Worm (Caenorhabditis elegans) whole organism, late embryonic: ENCODE measurements around the gene F55F10.3.
A peak's percentile ranks its signal among the peaks of the same experiment; 100 is the strongest.

ENCODE experiments used
- C08G9.2 ChIP-seq: sonication (generic microtip); optimal IDR thresholded peaks from 2 replicates; lab custom pipeline; 2016; ENCODE audit warnings: mild to moderate bottlenecking, missing genetic modification characterization, moderate library complexity, missing compliant biosample characterization
- F13H6.1 ChIP-seq: sonication (generic microtip); optimal IDR thresholded peaks from 2 replicates; lab custom pipeline; 2016; ENCODE audit warnings: missing genetic modification characterization, missing compliant biosample characterization
- K02D7.2 ChIP-seq: sonication (generic microtip); optimal IDR thresholded peaks from 2 replicates; lab custom pipeline; 2017; ENCODE audit warnings: mild to moderate bottlenecking, missing genetic modification characterization, missing compliant biosample characterization
- T23F11.4 ChIP-seq: fragments of 200-800 bp; sonication (Bioruptor generic); optimal IDR thresholded peaks from 2 replicates; lab custom pipeline; 2018; ENCODE audit warnings: mild to moderate bottlenecking, missing genetic modification characterization, missing compliant biosample characterization
- ahr-1 ChIP-seq: sonication (generic microtip); optimal IDR thresholded peaks from 2 replicates; lab custom pipeline; 2016; ENCODE audit warnings: missing genetic modification characterization, missing compliant biosample characterization
- ama-1 ChIP-seq: fragments of 150-350 bp; optimal IDR thresholded peaks from 2 replicates; lab custom pipeline; 2014
- ceh-14 ChIP-seq: sonication (generic microtip); optimal IDR thresholded peaks from 2 replicates; lab custom pipeline; 2016; ENCODE audit warnings: missing genotype, missing genetic modification characterization, missing compliant biosample characterization
- ceh-19 ChIP-seq: fragments of 200-800 bp; sonication (Bioruptor generic); optimal IDR thresholded peaks from 2 replicates; lab custom pipeline; 2018; ENCODE audit warnings: mild to moderate bottlenecking, missing genetic modification characterization, missing compliant biosample characterization
- ceh-2 ChIP-seq: sonication (generic microtip); optimal IDR thresholded peaks from 2 replicates; lab custom pipeline; 2016; ENCODE audit warnings: missing genotype, missing genetic modification characterization, missing compliant biosample characterization
- ceh-22 ChIP-seq: sonication (generic microtip); optimal IDR thresholded peaks from 2 replicates; lab custom pipeline; 2017; ENCODE audit warnings: missing biosample characterization, missing genetic modification characterization
- ceh-24 ChIP-seq: sonication (generic microtip); optimal IDR thresholded peaks from 2 replicates; lab custom pipeline; 2016; ENCODE audit warnings: mild to moderate bottlenecking, missing genetic modification characterization, missing compliant biosample characterization
- ceh-31 ChIP-seq: sonication (generic microtip); optimal IDR thresholded peaks from 2 replicates; lab custom pipeline; 2016; ENCODE audit warnings: missing genetic modification characterization, missing compliant biosample characterization
- ceh-34 ChIP-seq: sonication (generic microtip); optimal IDR thresholded peaks from 2 replicates; lab custom pipeline; 2016; ENCODE audit warnings: mild to moderate bottlenecking, missing genetic modification characterization, missing compliant biosample characterization
- ceh-48 ChIP-seq: sonication (generic microtip); optimal IDR thresholded peaks from 2 replicates; lab custom pipeline; 2016; ENCODE audit warnings: missing genetic modification characterization, inconsistent platforms, missing compliant biosample characterization
- ceh-9 ChIP-seq: sonication (generic microtip); optimal IDR thresholded peaks from 2 replicates; lab custom pipeline; 2016; ENCODE audit warnings: mild to moderate bottlenecking, missing genetic modification characterization, inconsistent platforms, missing compliant biosample characterization
- che-1 ChIP-seq: sonication (generic microtip); optimal IDR thresholded peaks from 2 replicates; lab custom pipeline; 2016; ENCODE audit warnings: mild to moderate bottlenecking, missing genetic modification characterization, missing compliant biosample characterization
- dmd-4 ChIP-seq: sonication (generic microtip); optimal IDR thresholded peaks from 2 replicates; lab custom pipeline; 2016; ENCODE audit warnings: borderline replicate concordance, missing genetic modification characterization, missing compliant biosample characterization
- dve-1 ChIP-seq: sonication (generic microtip); optimal IDR thresholded peaks from 2 replicates; lab custom pipeline; 2017; ENCODE audit warnings: antibody characterized with exemption, mild to moderate bottlenecking, missing genetic modification characterization, missing compliant biosample characterization
- elt-4 ChIP-seq: sonication (generic microtip); optimal IDR thresholded peaks from 2 replicates; lab custom pipeline; 2016; ENCODE audit warnings: missing genetic modification characterization, missing compliant biosample characterization
- fax-1 ChIP-seq: sonication (generic microtip); optimal IDR thresholded peaks from 2 replicates; lab custom pipeline; 2016; ENCODE audit warnings: missing genotype, missing genetic modification characterization, missing compliant biosample characterization
- gmeb-2 ChIP-seq: sonication (generic microtip); optimal IDR thresholded peaks from 2 replicates; lab custom pipeline; 2016; ENCODE audit warnings: missing genetic modification characterization, inconsistent platforms, missing compliant biosample characterization
- hlh-15 ChIP-seq: sonication (generic microtip); optimal IDR thresholded peaks from 2 replicates; lab custom pipeline; 2016; ENCODE audit warnings: missing genetic modification characterization, missing compliant biosample characterization
- hlh-30 ChIP-seq: sonication (generic microtip); optimal IDR thresholded peaks from 2 replicates; lab custom pipeline; 2017; ENCODE audit warnings: antibody characterized with exemption, missing genetic modification characterization, missing compliant biosample characterization; ENCODE audit not compliant: insufficient read depth
- hlh-6 ChIP-seq: sonication (generic microtip); optimal IDR thresholded peaks from 2 replicates; lab custom pipeline; 2016; ENCODE audit warnings: missing genotype, missing genetic modification characterization, missing compliant biosample characterization
- hlh-8 ChIP-seq: sonication (generic microtip); optimal IDR thresholded peaks from 2 replicates; lab custom pipeline; 2016; ENCODE audit warnings: missing genotype, missing genetic modification characterization, missing compliant biosample characterization
- mec-3 ChIP-seq: sonication (generic microtip); optimal IDR thresholded peaks from 2 replicates; lab custom pipeline; 2016; ENCODE audit warnings: borderline replicate concordance, missing genetic modification characterization, missing compliant biosample characterization
- nhr-11 ChIP-seq: fragments of 150-350 bp; optimal IDR thresholded peaks from 2 replicates; lab custom pipeline; 2014; ENCODE audit warnings: missing biosample characterization, missing genetic modification characterization
- npax-4 ChIP-seq: sonication (generic microtip); optimal IDR thresholded peaks from 2 replicates; lab custom pipeline; 2016; ENCODE audit warnings: missing genetic modification characterization, missing compliant biosample characterization
- odd-2 ChIP-seq: sonication (generic microtip); optimal IDR thresholded peaks from 2 replicates; lab custom pipeline; 2017; ENCODE audit warnings: antibody characterized with exemption, mild to moderate bottlenecking, missing genetic modification characterization, missing compliant biosample characterization
- pha-2 ChIP-seq: sonication (generic microtip); optimal IDR thresholded peaks from 2 replicates; lab custom pipeline; 2017; ENCODE audit warnings: mild to moderate bottlenecking, missing genetic modification characterization, missing compliant biosample characterization
- ref-2 ChIP-seq: sonication (generic microtip); optimal IDR thresholded peaks from 2 replicates; lab custom pipeline; 2016; ENCODE audit warnings: missing genetic modification characterization, missing compliant biosample characterization
- rnt-1 ChIP-seq: sonication (generic microtip); optimal IDR thresholded peaks from 2 replicates; lab custom pipeline; 2016; ENCODE audit warnings: missing genetic modification characterization, missing compliant biosample characterization
- sox-4 ChIP-seq: sonication (generic microtip); optimal IDR thresholded peaks from 2 replicates; lab custom pipeline; 2017; ENCODE audit warnings: mild to moderate bottlenecking, missing genetic modification characterization, inconsistent platforms, missing compliant biosample characterization
- syd-9 ChIP-seq: sonication (generic microtip); optimal IDR thresholded peaks from 2 replicates; lab custom pipeline; 2016; ENCODE audit warnings: mild to moderate bottlenecking, missing genetic modification characterization, moderate library complexity, missing compliant biosample characterization
- tbx-2 ChIP-seq: sonication (generic microtip); optimal IDR thresholded peaks from 2 replicates; lab custom pipeline; 2016; ENCODE audit warnings: missing genetic modification characterization, missing compliant biosample characterization
- tbx-7 ChIP-seq: sonication (generic microtip); optimal IDR thresholded peaks from 2 replicates; lab custom pipeline; 2016; ENCODE audit warnings: missing genotype, missing genetic modification characterization, missing compliant biosample characterization
- unc-3 ChIP-seq, 2 experiments: fragments of 200-800 bp in 1 of 2; sonication (Bioruptor generic) in 1 of 2; sonication (generic microtip) in 1 of 2; conservative IDR thresholded peaks in 1 of 2; optimal IDR thresholded peaks in 1 of 2; 2 replicates each; pipeline versions ENCODE4 v1.3.6 to Lab custom; 2016 to 2022; ENCODE audit warnings: missing compliant biosample characterization in 2 of 2, missing genetic modification characterization in 2 of 2, missing genetic modification reagents in 1 of 2
- unc-42 ChIP-seq: sonication (generic microtip); optimal IDR thresholded peaks from 2 replicates; lab custom pipeline; 2016; ENCODE audit warnings: missing genotype, missing genetic modification characterization, missing compliant biosample characterization
- zip-5 ChIP-seq: sonication (generic microtip); optimal IDR thresholded peaks from 2 replicates; lab custom pipeline; 2016; ENCODE audit warnings: missing genetic modification characterization, missing compliant biosample characterization
- ztf-16 ChIP-seq: sonication (generic microtip); optimal IDR thresholded peaks from 2 replicates; lab custom pipeline; 2017; ENCODE audit warnings: missing genetic modification characterization, missing compliant biosample characterization

The F55F10.3 gene

ce11 chrIV:4400350-4401326 is 40.9 kb downstream of the F55F10.3 start, which contains the start of gene Y24D9A.6:
Gene Y24D9A.6 (minus strand): TSS chrIV:4400400.
- TF ChIP-seq unc-42 (no peak), dve-1 (tag; lab: Kevin White, UChicago) (peak; percentile 46), ama-1 (no peak)
- TF ChIP-seq, all 69 proteins: peak for 1

DNA sequence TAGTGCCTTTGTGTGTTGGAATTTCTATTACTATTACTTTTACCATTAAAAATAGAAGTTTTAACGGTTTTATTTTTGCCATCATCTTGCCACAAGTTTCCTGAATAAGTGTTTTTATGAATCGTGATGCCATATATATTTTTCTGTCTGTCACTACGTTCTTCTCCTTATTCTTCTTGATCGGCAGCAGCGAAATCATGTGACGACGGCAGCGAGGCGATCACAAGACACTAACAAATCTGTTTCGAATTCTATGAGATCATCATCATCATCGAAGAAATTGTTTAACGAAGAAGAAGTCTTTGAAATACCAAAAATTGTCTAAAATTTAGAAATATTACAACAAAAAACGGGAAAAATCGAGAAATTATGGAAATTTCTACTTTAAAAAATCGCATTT is 42.7 kb downstream of the F55F10.3 start:
- peak; percentile 56 for TF ChIP-seq hlh-30 (tag; lab: Kevin White, UChicago)
- no peak for TF ChIP-seq zip-5 (tag; lab: Kevin White, UChicago)
- TF ChIP-seq syd-9 (tag; lab: Kevin White, UChicago): no peak

ce11 chrIV:4403870-4404269 is 44.1 kb downstream of the F55F10.3 start:
- TF ChIP-seq ceh-14 (peak; percentile 19), unc-42 (peak; percentile 98), fax-1 (tag; lab: Kevin White, UChicago) (no peak), ceh-19 (GFP tag; lab: Kevin White, UChicago) (no peak), ceh-34 (tag; lab: Kevin White, UChicago) (no peak), ceh-31 (tag; lab: Kevin White, UChicago) (peak; percentile 62), hlh-6 (peak; percentile 48)

- TF ChIP-seq ama-1: no peak
- TF ChIP-seq ref-2 (tag; lab: Kevin White, UChicago): peak; percentile 1
Observed at ce11 chrIV:4405126-4405525, 45.4 kb downstream of the F55F10.3 start, which contains the start of gene Y24D9A.7. Gene Y24D9A.7 (minus strand): TSS chrIV:4405171.

DNA sequence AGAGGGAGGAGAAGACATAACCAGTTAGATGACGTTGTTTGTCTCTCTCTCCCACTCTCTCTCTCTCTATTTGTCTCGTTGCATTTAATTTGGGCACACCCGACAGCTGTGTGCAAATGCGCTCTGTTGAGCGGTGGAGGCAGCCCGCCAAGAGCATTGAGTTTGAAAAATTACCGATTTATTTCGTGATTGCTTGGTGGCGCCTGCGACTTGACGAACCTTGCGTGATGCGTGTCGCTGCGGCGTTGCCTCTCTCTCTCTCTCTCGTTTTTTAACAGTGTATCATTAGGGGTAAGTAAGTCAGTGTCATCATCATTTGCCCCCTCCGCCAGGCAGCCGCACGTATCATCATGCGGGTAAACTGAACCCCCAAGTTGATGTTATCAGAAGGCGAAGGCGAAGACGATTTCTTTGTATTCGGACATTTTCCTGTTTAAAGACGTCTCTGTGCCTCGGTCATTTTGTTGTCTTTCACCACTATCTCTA is 46.3 kb downstream of the F55F10.3 start:
- TF ChIP-seq tbx-7 (tag; lab: Kevin White, UChicago) (no peak), hlh-15 (tag; lab: Kevin White, UChicago) (no peak), ceh-34 (tag; lab: Kevin White, UChicago) (peak; percentile 59), npax-4 (tag; lab: Kevin White, UChicago) (no peak), odd-2 (no peak), ceh-24 (tag; lab: Kevin White, UChicago) (no peak), gmeb-2 (tag; lab: Kevin White, UChicago) (no peak), zip-5 (tag; lab: Kevin White, UChicago) (no peak), mec-3 (tag; lab: Kevin White, UChicago) (no peak), unc-3 (GFP tag; conservative IDR thresholded peaks at IDR 0.05; lab: Robert Waterston, UW) (no peak), unc-3 (tag; optimal IDR thresholded peaks at IDR 0.05; lab: Kevin White, UChicago) (no peak), sox-4 (no peak), ceh-9 (tag; lab: Kevin White, UChicago) (no peak), F13H6.1 (tag; lab: Kevin White, UChicago) (no peak), ceh-22 (tag; lab: Kevin White, UChicago) (no peak), pha-2 (tag; lab: Kevin White, UChicago) (no peak), elt-4 (no peak), K02D7.2 (tag; lab: Kevin White, UChicago) (no peak), ceh-19 (GFP tag; lab: Kevin White, UChicago) (no peak), ceh-2 (peak; percentile 44), nhr-11 (tag; lab: Kevin White, UChicago) (no peak), dve-1 (tag; lab: Kevin White, UChicago) (no peak), unc-42 (peak; percentile 90), hlh-30 (tag; lab: Kevin White, UChicago) (no peak), ceh-31 (tag; lab: Kevin White, UChicago) (peak; percentile 69), che-1 (tag; lab: Kevin White, UChicago) (no peak), ref-2 (tag; lab: Kevin White, UChicago) (peak; percentile 62), ahr-1 (no peak), ztf-16 (tag; lab: Kevin White, UChicago) (no peak), ceh-48 (tag; lab: Kevin White, UChicago) (no peak), dmd-4 (no peak), ceh-14 (peak; percentile 45), rnt-1 (tag; lab: Kevin White, UChicago) (no peak), hlh-8 (tag; lab: Kevin White, UChicago) (no peak), tbx-2 (tag; lab: Kevin White, UChicago) (peak; percentile 68), T23F11.4 (GFP tag; lab: Kevin White, UChicago) (no peak), C08G9.2 (tag; lab: Kevin White, UChicago) (no peak)
